Worm (Caenorhabditis elegans): ENCODE results near the gene C33A12.3.

Gene C33A12.3

DNA sequence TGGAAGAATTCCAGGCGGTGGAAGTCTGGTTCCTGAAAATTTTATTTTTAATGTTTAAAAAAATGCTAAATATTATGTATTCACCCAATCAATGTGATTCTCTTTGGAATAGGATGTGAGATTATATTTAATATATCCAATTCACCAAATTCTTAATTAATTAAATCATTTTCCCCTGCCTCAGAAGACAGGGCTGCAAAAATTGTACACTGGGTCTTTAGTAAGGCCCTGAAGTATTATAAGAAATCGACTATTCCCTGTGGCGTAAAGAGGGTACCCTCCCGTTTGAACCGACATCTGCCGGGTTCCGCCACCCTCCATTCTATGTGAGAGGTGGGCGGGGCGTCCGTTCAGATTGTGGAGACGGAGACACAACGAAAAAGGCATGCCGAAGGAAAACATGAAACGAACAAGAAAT, 1.6 kb downstream of the C33A12.3 start (continued):
- TF ChIP-seq dve-1 (tag; optimal IDR thresholded peaks at IDR 0.05; ENCODE audit: insufficient read depth) (peak; percentile 89), egl-43 (GFP tag; IDR thresholded peaks at IDR 0.05) (no peak), duxl-1 (tag; optimal IDR thresholded peaks at IDR 0.05; ENCODE audit: poor library complexity) (peak; percentile 62), zip-2 (tag; optimal IDR thresholded peaks at IDR 0.05) (peak; percentile 39), R02D3.7 (tag; optimal IDR thresholded peaks at IDR 0.05) (no peak), Y105C5A.15 (GFP tag; IDR thresholded peaks at IDR 0.05) (0 out of 2 replicates have a peak, but pooled peaks have one; percentile 13), Y48G9A.11 (GFP tag; IDR thresholded peaks at IDR 0.05) (peak; percentile 68; the same call in 1 of the 2 replicates), vab-7 (GFP tag; IDR thresholded peaks at IDR 0.05) (no peak; the same call in 1 of the 2 replicates), spr-3 (GFP tag; optimal IDR thresholded peaks at IDR 0.05) (peak; percentile 59), F37D6.2 (tag; optimal IDR thresholded peaks at IDR 0.05) (peak; percentile 53), ztf-7 (tag; optimal IDR thresholded peaks at IDR 0.05) (peak; percentile 19), set-16 (GFP tag; IDR thresholded peaks at IDR 0.05) (peak; percentile 48; the same call in 1 of the 2 replicates), tra-1 (GFP tag; IDR thresholded peaks at IDR 0.05) (0 out of 2 replicates have a peak, but pooled peaks have one; percentile 17), nhr-11 (tag; optimal IDR thresholded peaks at IDR 0.05) (no peak), nhr-28 (tag; optimal IDR thresholded peaks at IDR 0.05) (no peak), ZK337.2 (GFP tag; IDR thresholded peaks at IDR 0.05) (no peak), fos-1 (tag; optimal IDR thresholded peaks at IDR 0.05) (no peak), pha-4 (GFP tag; IDR thresholded peaks at IDR 0.05) (peak; percentile 56; the same call in 1 of the 2 replicates), pha-4 (tag; optimal IDR thresholded peaks at IDR 0.05) (no peak), madf-9 (GFP tag; conservative IDR thresholded peaks at IDR 0.05) (0 out of 2 replicates have a peak, but pooled peaks have one; percentile 40), daf-16 (GFP tag; optimal IDR thresholded peaks at IDR 0.05) (peak; percentile 5 to 13), daf-16 (tag; optimal IDR thresholded peaks at IDR 0.05) (peak; percentile 25), ceh-62 (tag; optimal IDR thresholded peaks at IDR 0.05) (no peak), madf-5 (GFP tag; IDR thresholded peaks at IDR 0.05) (no peak), dpl-1 (GFP tag; optimal IDR thresholded peaks at IDR 0.05) (peak; percentile 41), dmd-9 (GFP tag; IDR thresholded peaks at IDR 0.05) (no peak), hlh-30 (tag; optimal IDR thresholded peaks at IDR 0.05; ENCODE audit: insufficient read depth) (peak; percentile 66), aha-1 (tag) (no peak), lin-38 (GFP tag; IDR thresholded peaks at IDR 0.05) (peak; percentile 76), skn-1 (tag; optimal IDR thresholded peaks at IDR 0.05) (no peak), gei-8 (GFP tag; optimal IDR thresholded peaks at IDR 0.05) (no peak), tag-97 (GFP tag; IDR thresholded peaks at IDR 0.05) (no peak), lin-13 (GFP tag; optimal IDR thresholded peaks at IDR 0.05) (peak; percentile 11), egl-27 (tag; optimal IDR thresholded peaks at IDR 0.05) (no peak), cey-2 (tag; optimal IDR thresholded peaks at IDR 0.05; ENCODE audit: borderline replicate concordance, insufficient read depth) (no peak), F26F4.8 (GFP tag; conservative IDR thresholded peaks at IDR 0.05) (no peak), lin-39 (tag; optimal IDR thresholded peaks at IDR 0.05) (no peak), zag-1 (tag; optimal IDR thresholded peaks at IDR 0.05) (no peak), Y75B8A.6 (GFP tag; IDR thresholded peaks at IDR 0.05) (no peak), snpc-1.2 (GFP tag; IDR thresholded peaks at IDR 0.05) (peak; percentile 50), mes-2 (tag; optimal IDR thresholded peaks at IDR 0.05; ENCODE audit: poor library complexity, severe bottlenecking) (peak; percentile 90), D1046.2 (GFP tag; IDR thresholded peaks at IDR 0.05) (no peak), ZK546.5 (tag; optimal IDR thresholded peaks at IDR 0.05) (no peak), lin-29 (GFP tag; IDR thresholded peaks at IDR 0.05) (no peak), nhr-48 (tag; optimal IDR thresholded peaks at IDR 0.05) (peak; percentile 74), pqm-1 (tag; optimal IDR thresholded peaks at IDR 0.05) (no peak), lsy-2 (tag; optimal IDR thresholded peaks at IDR 0.05) (peak; percentile 33 to 73), dmd-6 (GFP tag; IDR thresholded peaks at IDR 0.05) (peak; percentile 46), ama-1 (optimal IDR thresholded peaks at IDR 0.05) (peak; percentile 52), unc-62 (GFP tag; optimal IDR thresholded peaks at IDR 0.05 in 1 of 2) (peak in 1 of 2 experiments; percentile 86), unc-62 (tag; optimal IDR thresholded peaks at IDR 0.05) (no peak), F10B5.3 (tag; optimal IDR thresholded peaks at IDR 0.05) (peak; percentile 86)
